Worm (Caenorhabditis elegans): ENCODE measurements around the gene Y38H6C.25.
A peak's percentile ranks its signal among the peaks of the same experiment; 100 is the strongest.

Gene Y38H6C.25

ce11 chrV:20479013-20479739 lies 39.9 kb upstream of the Y38H6C.25 start, which contains the start of the genes calf-1 and rpl-2:
Gene calf-1 (minus strand): TSS chrV:20479089.
Gene rpl-2 (plus strand): TSS chrV:20479689.
- TF ChIP-seq lin-15B (tag; optimal IDR thresholded peaks at IDR 0.05) (peak; percentile 69), skn-1 (tag; optimal IDR thresholded peaks at IDR 0.05) (no peak), lin-39 (tag; optimal IDR thresholded peaks at IDR 0.05) (peak; percentile 57), mdl-1 (tag; optimal IDR thresholded peaks at IDR 0.05) (no peak), nhr-23 (tag; optimal IDR thresholded peaks at IDR 0.05) (peak; percentile 64), fkh-10 (GFP tag; optimal IDR thresholded peaks at IDR 0.05) (no peak), R02D3.7 (tag; optimal IDR thresholded peaks at IDR 0.05) (peak; percentile 93), ztf-4 (tag; optimal IDR thresholded peaks at IDR 0.05) (no peak), aly-2 (tag; optimal IDR thresholded peaks at IDR 0.05) (no peak), elt-2 (tag; optimal IDR thresholded peaks at IDR 0.05) (peak; percentile 27), hmg-11 (tag; optimal IDR thresholded peaks at IDR 0.05) (peak; percentile 12), ceh-28 (tag; optimal IDR thresholded peaks at IDR 0.05) (peak; percentile 46), pqm-1 (tag; optimal IDR thresholded peaks at IDR 0.05) (no peak), unc-39 (tag; optimal IDR thresholded peaks at IDR 0.05) (no peak), snpc-4 (tag; optimal IDR thresholded peaks at IDR 0.05) (no peak), ceh-9 (tag; optimal IDR thresholded peaks at IDR 0.05) (no peak), nhr-12 (tag; optimal IDR thresholded peaks at IDR 0.05) (no peak), egl-27 (tag; optimal IDR thresholded peaks at IDR 0.05) (no peak), nhr-76 (tag; optimal IDR thresholded peaks at IDR 0.05) (no peak), eor-1 (tag; optimal IDR thresholded peaks at IDR 0.05) (no peak), ama-1 (optimal IDR thresholded peaks at IDR 0.05) (peak; percentile 18), nhr-11 (tag; optimal IDR thresholded peaks at IDR 0.05) (peak; percentile 18), sea-2 (GFP tag; optimal IDR thresholded peaks at IDR 0.05) (no peak), jun-1 (tag; optimal IDR thresholded peaks at IDR 0.05) (no peak), nhr-28 (tag; optimal IDR thresholded peaks at IDR 0.05) (no peak), nhr-25 (tag; optimal IDR thresholded peaks at IDR 0.05) (peak; percentile 44), unc-62 (GFP tag; optimal IDR thresholded peaks at IDR 0.05) (no peak), ceh-16 (tag; optimal IDR thresholded peaks at IDR 0.05) (no peak), pha-4 (tag; optimal IDR thresholded peaks at IDR 0.05) (peak; percentile 81), ztf-11 (tag; optimal IDR thresholded peaks at IDR 0.05) (no peak), fkh-2 (tag; optimal IDR thresholded peaks at IDR 0.05) (no peak), fos-1 (tag; optimal IDR thresholded peaks at IDR 0.05) (no peak), elt-3 (tag; optimal IDR thresholded peaks at IDR 0.05) (no peak), ZK546.5 (tag; optimal IDR thresholded peaks at IDR 0.05) (no peak), elt-1 (tag; optimal IDR thresholded peaks at IDR 0.05) (no peak), nhr-43 (tag; optimal IDR thresholded peaks at IDR 0.05; ENCODE audit: poor library complexity, severe bottlenecking) (peak; percentile 44), tbx-2 (tag; optimal IDR thresholded peaks at IDR 0.05) (no peak), nfya-1 (tag; optimal IDR thresholded peaks at IDR 0.05; ENCODE audit: insufficient read depth) (peak; percentile 79), mml-1 (tag; optimal IDR thresholded peaks at IDR 0.05) (no peak), nhr-77 (tag; optimal IDR thresholded peaks at IDR 0.05) (no peak), lsy-12 (tag; optimal IDR thresholded peaks at IDR 0.05) (no peak), daf-12 (tag; optimal IDR thresholded peaks at IDR 0.05) (no peak), nhr-67 (tag; optimal IDR thresholded peaks at IDR 0.05) (no peak), zag-1 (tag; optimal IDR thresholded peaks at IDR 0.05) (no peak), nhr-237 (tag; optimal IDR thresholded peaks at IDR 0.05) (no peak), ceh-82 (tag; optimal IDR thresholded peaks at IDR 0.05) (no peak), egl-5 (tag; optimal IDR thresholded peaks at IDR 0.05) (no peak)
